Worm (Caenorhabditis elegans): ENCODE measurements around the gene lsm-7.
A peak's percentile ranks its signal among the peaks of the same experiment; 100 is the strongest.

The lsm-7 gene

ce11 chrIV:10933062-10933552, at the start of gene lsm-7, which contains the start of gene dnc-1:
lsm-7 (plus strand) TSS chrIV:10933502.
dnc-1 (minus strand) TSS chrIV:10933203.
- no peak for TF ChIP-seq aly-2 (tag; optimal IDR thresholded peaks at IDR 0.05)
- TF ChIP-seq R02D3.7 (tag; optimal IDR thresholded peaks at IDR 0.05), result peak; percentile 34
- TF ChIP-seq ama-1 (optimal IDR thresholded peaks at IDR 0.05), result no peak
- no peak for TF ChIP-seq ztf-4 (tag; optimal IDR thresholded peaks at IDR 0.05)
- peak; percentile 87 for TF ChIP-seq nfya-1 (tag; optimal IDR thresholded peaks at IDR 0.05; ENCODE audit: insufficient read depth)
- no peak for TF ChIP-seq egl-5 (tag; optimal IDR thresholded peaks at IDR 0.05)
- TF ChIP-seq ceh-28 (tag; optimal IDR thresholded peaks at IDR 0.05), result peak; percentile 77
- TF ChIP-seq tbx-2 (tag; optimal IDR thresholded peaks at IDR 0.05), result no peak
- TF ChIP-seq nhr-28 (tag; optimal IDR thresholded peaks at IDR 0.05), result no peak
- no peak for TF ChIP-seq ceh-16 (tag; optimal IDR thresholded peaks at IDR 0.05)
- no peak for TF ChIP-seq ceh-9 (tag; optimal IDR thresholded peaks at IDR 0.05)
- TF ChIP-seq mdl-1 (tag; optimal IDR thresholded peaks at IDR 0.05), result no peak
- no peak for TF ChIP-seq mml-1 (tag; optimal IDR thresholded peaks at IDR 0.05)
- peak; percentile 88 for TF ChIP-seq pha-4 (tag; optimal IDR thresholded peaks at IDR 0.05)
- TF ChIP-seq fkh-10 (GFP tag; optimal IDR thresholded peaks at IDR 0.05), result peak; percentile 57
- TF ChIP-seq daf-12 (tag; optimal IDR thresholded peaks at IDR 0.05), result no peak
- no peak for TF ChIP-seq egl-27 (tag; optimal IDR thresholded peaks at IDR 0.05)
- TF ChIP-seq elt-3 (tag; optimal IDR thresholded peaks at IDR 0.05), result no peak
- TF ChIP-seq unc-62 (GFP tag; optimal IDR thresholded peaks at IDR 0.05), result no peak
- TF ChIP-seq nhr-11 (tag; optimal IDR thresholded peaks at IDR 0.05), result no peak
- TF ChIP-seq ceh-82 (tag; optimal IDR thresholded peaks at IDR 0.05), result peak; percentile 7
- no peak for TF ChIP-seq fos-1 (tag; optimal IDR thresholded peaks at IDR 0.05)
- no peak for TF ChIP-seq nhr-77 (tag; optimal IDR thresholded peaks at IDR 0.05)
- peak; percentile 39 for TF ChIP-seq jun-1 (tag; optimal IDR thresholded peaks at IDR 0.05)
- TF ChIP-seq nhr-43 (tag; optimal IDR thresholded peaks at IDR 0.05; ENCODE audit: poor library complexity, severe bottlenecking), result peak; percentile 18
- peak; percentile 63 for TF ChIP-seq hmg-11 (tag; optimal IDR thresholded peaks at IDR 0.05)
- peak; percentile 79 for TF ChIP-seq snpc-4 (tag; optimal IDR thresholded peaks at IDR 0.05)
- no peak for TF ChIP-seq eor-1 (tag; optimal IDR thresholded peaks at IDR 0.05)
- TF ChIP-seq sea-2 (GFP tag; optimal IDR thresholded peaks at IDR 0.05), result no peak
- peak; percentile 23 for TF ChIP-seq lsy-12 (tag; optimal IDR thresholded peaks at IDR 0.05)
- TF ChIP-seq nhr-12 (tag; optimal IDR thresholded peaks at IDR 0.05), result no peak
- TF ChIP-seq ZK546.5 (tag; optimal IDR thresholded peaks at IDR 0.05), result no peak
- TF ChIP-seq nhr-67 (tag; optimal IDR thresholded peaks at IDR 0.05), result no peak
- no peak for TF ChIP-seq ztf-11 (tag; optimal IDR thresholded peaks at IDR 0.05)
- peak; percentile 16 for TF ChIP-seq pqm-1 (tag; optimal IDR thresholded peaks at IDR 0.05)
- TF ChIP-seq nhr-237 (tag; optimal IDR thresholded peaks at IDR 0.05), result no peak
- peak; percentile 46 for TF ChIP-seq elt-1 (tag; optimal IDR thresholded peaks at IDR 0.05)
- TF ChIP-seq lin-39 (tag; optimal IDR thresholded peaks at IDR 0.05), result peak; percentile 72
- peak; percentile 49 for TF ChIP-seq nhr-23 (tag; optimal IDR thresholded peaks at IDR 0.05)
- peak; percentile 68 for TF ChIP-seq lin-15B (tag; optimal IDR thresholded peaks at IDR 0.05)
- no peak for TF ChIP-seq zag-1 (tag; optimal IDR thresholded peaks at IDR 0.05)
- peak; percentile 35 for TF ChIP-seq nhr-25 (tag; optimal IDR thresholded peaks at IDR 0.05)
- no peak for TF ChIP-seq unc-39 (tag; optimal IDR thresholded peaks at IDR 0.05)
- peak; percentile 65 for TF ChIP-seq skn-1 (tag; optimal IDR thresholded peaks at IDR 0.05)
- TF ChIP-seq fkh-2 (tag; optimal IDR thresholded peaks at IDR 0.05), result no peak
- peak; percentile 28 for TF ChIP-seq elt-2 (tag; optimal IDR thresholded peaks at IDR 0.05)
- TF ChIP-seq nhr-76 (tag; optimal IDR thresholded peaks at IDR 0.05), result no peak

- TF ChIP-seq ztf-11 (tag; optimal IDR thresholded peaks at IDR 0.05) (no peak), skn-1 (tag; optimal IDR thresholded peaks at IDR 0.05) (no peak), nhr-28 (tag; optimal IDR thresholded peaks at IDR 0.05) (no peak), tbx-2 (tag; optimal IDR thresholded peaks at IDR 0.05) (no peak), fkh-2 (tag; optimal IDR thresholded peaks at IDR 0.05) (no peak), sea-2 (GFP tag; optimal IDR thresholded peaks at IDR 0.05) (no peak), snpc-4 (tag; optimal IDR thresholded peaks at IDR 0.05) (no peak), lin-39 (tag; optimal IDR thresholded peaks at IDR 0.05) (no peak), nhr-12 (tag; optimal IDR thresholded peaks at IDR 0.05) (no peak), ztf-4 (tag; optimal IDR thresholded peaks at IDR 0.05) (no peak), egl-27 (tag; optimal IDR thresholded peaks at IDR 0.05) (no peak), nhr-77 (tag; optimal IDR thresholded peaks at IDR 0.05) (no peak), egl-5 (tag; optimal IDR thresholded peaks at IDR 0.05) (no peak), aly-2 (tag; optimal IDR thresholded peaks at IDR 0.05) (no peak), ceh-28 (tag; optimal IDR thresholded peaks at IDR 0.05) (no peak)
These were observed 49.0 kb upstream of the lsm-7 start, which contains the start of gene F13E9.5 for ce11 chrIV:10884263-10884662. F13E9.5 (minus strand) TSS chrIV:10884363.
